Worm (Caenorhabditis elegans): ENCODE data around the gene srh-62.

DNA sequence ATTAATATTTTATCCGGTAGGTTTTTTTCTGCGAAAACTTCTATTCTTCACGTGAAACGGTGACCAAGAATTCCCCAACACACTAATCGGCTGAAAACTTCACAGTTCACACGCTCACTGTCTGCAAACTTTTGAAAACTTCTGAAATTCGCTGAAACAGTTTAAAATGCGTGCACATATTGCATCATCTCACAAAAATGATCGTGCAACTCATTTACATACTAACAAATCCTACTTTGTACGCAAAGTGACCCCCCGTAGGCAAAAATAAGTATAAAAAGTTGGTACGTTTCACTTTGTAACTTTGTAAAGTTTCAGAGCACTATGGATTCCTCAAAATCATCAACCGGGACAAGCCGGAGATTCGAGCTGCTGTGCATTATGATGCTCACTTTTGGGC is 14.5 kb downstream of the srh-62 start, which contains the start of gene ZK6.6:
- TF ChIP-seq pag-3 (tag; optimal IDR thresholded peaks at IDR 0.05; ENCODE audit: borderline replicate concordance) (no peak), pha-2 (tag; optimal IDR thresholded peaks at IDR 0.05) (no peak), pqm-1 (tag; optimal IDR thresholded peaks at IDR 0.05) (no peak), nhr-232 (tag; optimal IDR thresholded peaks at IDR 0.05) (no peak), pha-4 (tag; optimal IDR thresholded peaks at IDR 0.05) (no peak), unc-42 (tag; optimal IDR thresholded peaks at IDR 0.05) (no peak), nhr-11 (tag; optimal IDR thresholded peaks at IDR 0.05) (no peak), nfya-1 (tag; optimal IDR thresholded peaks at IDR 0.05) (no peak), ceh-48 (tag; optimal IDR thresholded peaks at IDR 0.05) (no peak), npax-4 (tag; optimal IDR thresholded peaks at IDR 0.05) (no peak), ama-1 (optimal IDR thresholded peaks at IDR 0.05) (no peak), unc-86 (tag; optimal IDR thresholded peaks at IDR 0.05) (no peak)

Measured in whole organism, late embryonic.